Worm (Caenorhabditis elegans): ENCODE results near the gene C05C9.1.

Gene C05C9.1

ce11 chrX:11160537-11160936, at the start of gene C05C9.1:
Gene C05C9.1, plus strand, starts transcription at chrX:11160837.
- no peak for TF ChIP-seq mdl-1 (tag; optimal IDR thresholded peaks at IDR 0.05)
- TF ChIP-seq nhr-23 (tag; optimal IDR thresholded peaks at IDR 0.05): no peak
- no peak for TF ChIP-seq lin-39 (tag; optimal IDR thresholded peaks at IDR 0.05)
- TF ChIP-seq R02D3.7 (tag; optimal IDR thresholded peaks at IDR 0.05): no peak
- TF ChIP-seq skn-1 (tag; optimal IDR thresholded peaks at IDR 0.05): no peak
- no peak for TF ChIP-seq nhr-28 (tag; optimal IDR thresholded peaks at IDR 0.05)
- no peak for TF ChIP-seq mml-1 (tag; optimal IDR thresholded peaks at IDR 0.05)
- no peak for TF ChIP-seq hmg-11 (tag; optimal IDR thresholded peaks at IDR 0.05)
- no peak for TF ChIP-seq fkh-10 (GFP tag; optimal IDR thresholded peaks at IDR 0.05)
- TF ChIP-seq nhr-11 (tag; optimal IDR thresholded peaks at IDR 0.05): no peak
- no peak for TF ChIP-seq nfya-1 (tag; optimal IDR thresholded peaks at IDR 0.05; ENCODE audit: insufficient read depth)
- TF ChIP-seq fkh-2 (tag; optimal IDR thresholded peaks at IDR 0.05): no peak
- no peak for TF ChIP-seq ztf-4 (tag; optimal IDR thresholded peaks at IDR 0.05)
- TF ChIP-seq ceh-16 (tag; optimal IDR thresholded peaks at IDR 0.05): no peak
- no peak for TF ChIP-seq egl-27 (tag; optimal IDR thresholded peaks at IDR 0.05)
- TF ChIP-seq ztf-11 (tag; optimal IDR thresholded peaks at IDR 0.05): no peak

ce11 chrX:11114420-11114819, 46.2 kb upstream of the C05C9.1 start:
- no peak for TF ChIP-seq hmg-11 (tag; optimal IDR thresholded peaks at IDR 0.05)
- TF ChIP-seq nhr-11 (tag; optimal IDR thresholded peaks at IDR 0.05): no peak
- TF ChIP-seq ceh-16 (tag; optimal IDR thresholded peaks at IDR 0.05): no peak
- no peak for TF ChIP-seq nhr-28 (tag; optimal IDR thresholded peaks at IDR 0.05)
- TF ChIP-seq egl-5 (tag; optimal IDR thresholded peaks at IDR 0.05): no peak
- TF ChIP-seq elt-1 (tag; optimal IDR thresholded peaks at IDR 0.05): no peak
- no peak for TF ChIP-seq skn-1 (tag; optimal IDR thresholded peaks at IDR 0.05)
- TF ChIP-seq nhr-76 (tag; optimal IDR thresholded peaks at IDR 0.05): no peak
- no peak for TF ChIP-seq lin-39 (tag; optimal IDR thresholded peaks at IDR 0.05)

ce11 chrX:11116723-11117122, 43.9 kb upstream of the C05C9.1 start, which contains the start of gene nlp-66:
Gene nlp-66, minus strand, starts transcription at chrX:11116823.
- no peak for TF ChIP-seq ceh-82 (tag; optimal IDR thresholded peaks at IDR 0.05)
- no peak for TF ChIP-seq nhr-77 (tag; optimal IDR thresholded peaks at IDR 0.05)
- TF ChIP-seq ztf-11 (tag; optimal IDR thresholded peaks at IDR 0.05): no peak
- TF ChIP-seq snpc-4 (tag; optimal IDR thresholded peaks at IDR 0.05): no peak
- no peak for TF ChIP-seq hmg-11 (tag; optimal IDR thresholded peaks at IDR 0.05)
- TF ChIP-seq nhr-43 (tag; optimal IDR thresholded peaks at IDR 0.05; ENCODE audit: poor library complexity, severe bottlenecking): no peak
- TF ChIP-seq nhr-25 (tag; optimal IDR thresholded peaks at IDR 0.05): no peak
- no peak for TF ChIP-seq egl-27 (tag; optimal IDR thresholded peaks at IDR 0.05)
- no peak for TF ChIP-seq pha-4 (tag; optimal IDR thresholded peaks at IDR 0.05)
- no peak for TF ChIP-seq ceh-16 (tag; optimal IDR thresholded peaks at IDR 0.05)
- no peak for TF ChIP-seq nfya-1 (tag; optimal IDR thresholded peaks at IDR 0.05; ENCODE audit: insufficient read depth)
- TF ChIP-seq tbx-2 (tag; optimal IDR thresholded peaks at IDR 0.05): no peak
- TF ChIP-seq unc-62 (GFP tag; optimal IDR thresholded peaks at IDR 0.05): no peak
- no peak for TF ChIP-seq elt-2 (tag; optimal IDR thresholded peaks at IDR 0.05)
- TF ChIP-seq nhr-28 (tag; optimal IDR thresholded peaks at IDR 0.05): no peak
- TF ChIP-seq ama-1 (optimal IDR thresholded peaks at IDR 0.05): no peak
- no peak for TF ChIP-seq elt-3 (tag; optimal IDR thresholded peaks at IDR 0.05)
- no peak for TF ChIP-seq fos-1 (tag; optimal IDR thresholded peaks at IDR 0.05)
- no peak for TF ChIP-seq mml-1 (tag; optimal IDR thresholded peaks at IDR 0.05)

ce11 chrX:11120808-11121207, 39.8 kb upstream of the C05C9.1 start, which contains the start of gene R08B4.3:
Gene R08B4.3, minus strand, starts transcription at chrX:11121005.
- TF ChIP-seq elt-3 (tag; optimal IDR thresholded peaks at IDR 0.05) (no peak), pha-4 (tag; optimal IDR thresholded peaks at IDR 0.05) (no peak), nhr-11 (tag; optimal IDR thresholded peaks at IDR 0.05) (no peak), egl-5 (tag; optimal IDR thresholded peaks at IDR 0.05) (no peak), ceh-9 (tag; optimal IDR thresholded peaks at IDR 0.05) (no peak), hmg-11 (tag; optimal IDR thresholded peaks at IDR 0.05) (no peak), nhr-12 (tag; optimal IDR thresholded peaks at IDR 0.05) (no peak)

- no peak for TF ChIP-seq elt-3 (tag; optimal IDR thresholded peaks at IDR 0.05)
- no peak for TF ChIP-seq ztf-4 (tag; optimal IDR thresholded peaks at IDR 0.05)
- no peak for TF ChIP-seq daf-12 (tag; optimal IDR thresholded peaks at IDR 0.05)
- no peak for TF ChIP-seq mml-1 (tag; optimal IDR thresholded peaks at IDR 0.05)
Observed at ce11 chrX:11122412-11122811, 38.2 kb upstream of the C05C9.1 start.

All from whole organism, L3 larva.